Worm (Caenorhabditis elegans) whole organism, L3 larva: ENCODE measurements around the gene eyg-1.

ENCODE experiments used
- R02D3.7 ChIP-seq: fragments of 150-350 bp; optimal IDR thresholded peaks from 2 replicates; lab custom pipeline; 2014; ENCODE audit warnings: missing biosample characterization, missing genetic modification characterization
- ZK546.5 ChIP-seq: sonication (generic microtip); optimal IDR thresholded peaks from 2 replicates; lab custom pipeline; 2017; ENCODE audit warnings: missing biosample characterization, missing genetic modification characterization
- aly-2 ChIP-seq: fragments of 150-350 bp; optimal IDR thresholded peaks from 2 replicates; lab custom pipeline; 2014; ENCODE audit warnings: missing biosample characterization, missing genetic modification characterization
- ama-1 ChIP-seq: fragments of 150-350 bp; optimal IDR thresholded peaks from 2 replicates; lab custom pipeline; 2018
- ceh-16 ChIP-seq: sonication (generic microtip); optimal IDR thresholded peaks from 2 replicates; lab custom pipeline; 2017; ENCODE audit warnings: missing biosample characterization, missing genetic modification characterization
- ceh-28 ChIP-seq: fragments of 150-350 bp; optimal IDR thresholded peaks from 2 replicates; lab custom pipeline; 2014; ENCODE audit warnings: missing biosample characterization, missing genetic modification reagents, missing genetic modification characterization
- ceh-82 ChIP-seq: fragments of 150-350 bp; optimal IDR thresholded peaks from 2 replicates; lab custom pipeline; 2014; ENCODE audit warnings: missing biosample characterization, missing genetic modification characterization
- ceh-9 ChIP-seq: sonication (generic microtip); optimal IDR thresholded peaks from 2 replicates; lab custom pipeline; 2018; ENCODE audit warnings: missing biosample characterization, missing genetic modification characterization
- daf-12 ChIP-seq: fragments of 150-350 bp; optimal IDR thresholded peaks from 2 replicates; lab custom pipeline; 2014; ENCODE audit warnings: missing biosample characterization, missing genetic modification reagents, missing genetic modification characterization
- egl-5 ChIP-seq: fragments of 150-350 bp; optimal IDR thresholded peaks from 2 replicates; lab custom pipeline; 2017; ENCODE audit warnings: missing biosample characterization, missing genetic modification reagents, missing genetic modification characterization, inconsistent platforms
- elt-1 ChIP-seq: fragments of 150-350 bp; optimal IDR thresholded peaks from 2 replicates; lab custom pipeline; 2014; ENCODE audit warnings: missing biosample characterization, missing genetic modification characterization
- elt-2 ChIP-seq: sonication (generic microtip); optimal IDR thresholded peaks from 2 replicates; lab custom pipeline; 2016; ENCODE audit warnings: missing genetic modification reagents, mild to moderate bottlenecking, missing genetic modification characterization, missing compliant biosample characterization
- elt-3 ChIP-seq, 3 experiments: fragments of 150-350 bp in 1 of 3; sonication (generic microtip) in 2 of 3; optimal IDR thresholded peaks; 2 replicates in 2 of 3; 4 replicates in 1 of 3; lab custom pipeline; 2014 to 2017; ENCODE audit warnings: missing biosample characterization in 3 of 3, missing genetic modification characterization in 3 of 3
- fkh-10 ChIP-seq: sonication (generic microtip); optimal IDR thresholded peaks from 2 replicates; lab custom pipeline; 2017; ENCODE audit warnings: missing biosample characterization, missing genetic modification reagents, missing genetic modification characterization
- fkh-2 ChIP-seq: fragments of 150-350 bp; optimal IDR thresholded peaks from 2 replicates; lab custom pipeline; 2014; ENCODE audit warnings: missing biosample characterization, missing genetic modification reagents, missing genetic modification characterization
- fos-1 ChIP-seq: fragments of 150-350 bp; optimal IDR thresholded peaks from 2 replicates; lab custom pipeline; 2014; ENCODE audit warnings: missing biosample characterization, missing genetic modification characterization
- jun-1 ChIP-seq: fragments of 150-350 bp; optimal IDR thresholded peaks from 2 replicates; lab custom pipeline; 2014; ENCODE audit warnings: missing biosample characterization, missing genetic modification reagents, missing genetic modification characterization
- lin-15B ChIP-seq: fragments of 150-350 bp; optimal IDR thresholded peaks from 2 replicates; lab custom pipeline; 2014; ENCODE audit warnings: missing biosample characterization, missing genetic modification characterization
- lin-39 ChIP-seq: fragments of 150-350 bp; optimal IDR thresholded peaks from 2 replicates; lab custom pipeline; 2018; ENCODE audit warnings: missing biosample characterization, missing genetic modification reagents, missing genetic modification characterization
- lsy-12 ChIP-seq: sonication (generic microtip); optimal IDR thresholded peaks from 2 replicates; lab custom pipeline; 2016; ENCODE audit warnings: mild to moderate bottlenecking, missing genetic modification characterization, missing compliant biosample characterization
- mdl-1 ChIP-seq: fragments of 150-350 bp; optimal IDR thresholded peaks from 2 replicates; lab custom pipeline; 2014; ENCODE audit warnings: missing biosample characterization, missing genetic modification characterization
- mml-1 ChIP-seq: fragments of 150-350 bp; sonication (generic microtip); optimal IDR thresholded peaks from 3 replicates; lab custom pipeline; 2014; ENCODE audit warnings: missing biosample characterization, missing genetic modification characterization
- nfya-1 ChIP-seq: sonication (generic microtip); optimal IDR thresholded peaks from 2 replicates; lab custom pipeline; 2017; ENCODE audit warnings: missing genetic modification characterization, mild to moderate bottlenecking, missing compliant biosample characterization, antibody characterized with exemption, moderate library complexity; ENCODE audit not compliant: insufficient read depth
- nhr-11 ChIP-seq: fragments of 150-350 bp; optimal IDR thresholded peaks from 2 replicates; lab custom pipeline; 2014; ENCODE audit warnings: missing biosample characterization, missing genetic modification characterization
- nhr-12 ChIP-seq: fragments of 150-350 bp; optimal IDR thresholded peaks from 2 replicates; lab custom pipeline; 2014; ENCODE audit warnings: missing biosample characterization, missing genetic modification characterization
- nhr-23 ChIP-seq: fragments of 150-350 bp; optimal IDR thresholded peaks from 2 replicates; lab custom pipeline; 2014; ENCODE audit warnings: missing biosample characterization, missing genetic modification reagents, missing genetic modification characterization
- nhr-237 ChIP-seq: fragments of 150-350 bp; optimal IDR thresholded peaks from 2 replicates; lab custom pipeline; 2014; ENCODE audit warnings: missing biosample characterization, missing genetic modification characterization
- nhr-25 ChIP-seq: sonication (generic microtip); optimal IDR thresholded peaks from 2 replicates; lab custom pipeline; 2017; ENCODE audit warnings: missing biosample characterization, missing genetic modification characterization
- nhr-28 ChIP-seq: fragments of 150-350 bp; optimal IDR thresholded peaks from 2 replicates; lab custom pipeline; 2014; ENCODE audit warnings: missing biosample characterization, missing genetic modification characterization
- nhr-43 ChIP-seq: sonication (generic microtip); optimal IDR thresholded peaks from 2 replicates; lab custom pipeline; 2016; ENCODE audit warnings: mild to moderate bottlenecking, missing genetic modification characterization, missing compliant biosample characterization; ENCODE audit not compliant: poor library complexity, severe bottlenecking
- nhr-67 ChIP-seq: fragments of 150-350 bp; optimal IDR thresholded peaks from 2 replicates; lab custom pipeline; 2014; ENCODE audit warnings: missing biosample characterization, missing genetic modification characterization
- nhr-77 ChIP-seq: fragments of 150-350 bp; optimal IDR thresholded peaks from 2 replicates; lab custom pipeline; 2014; ENCODE audit warnings: missing biosample characterization, missing genetic modification characterization
- pha-4 ChIP-seq: fragments of 150-350 bp; optimal IDR thresholded peaks from 2 replicates; lab custom pipeline; 2014; ENCODE audit warnings: missing biosample characterization, missing genetic modification reagents, missing genetic modification characterization
- pqm-1 ChIP-seq: fragments of 150-350 bp; optimal IDR thresholded peaks from 2 replicates; lab custom pipeline; 2017; ENCODE audit warnings: missing biosample characterization, missing genetic modification characterization, inconsistent platforms
- sea-2 ChIP-seq: fragments of 150-350 bp; sonication (generic microtip); optimal IDR thresholded peaks from 4 replicates; lab custom pipeline; 2014; ENCODE audit warnings: missing biosample characterization, missing genetic modification reagents, missing genetic modification characterization
- snpc-4 ChIP-seq: fragments of 150-350 bp; optimal IDR thresholded peaks from 2 replicates; lab custom pipeline; 2014; ENCODE audit warnings: missing biosample characterization, missing genetic modification characterization
- tbx-2 ChIP-seq: sonication (generic microtip); optimal IDR thresholded peaks from 2 replicates; lab custom pipeline; 2016; ENCODE audit warnings: mild to moderate bottlenecking, missing genetic modification characterization, missing compliant biosample characterization
- unc-39 ChIP-seq: sonication (generic microtip); optimal IDR thresholded peaks from 4 replicates; lab custom pipeline; 2017; ENCODE audit warnings: missing biosample characterization, missing genetic modification characterization
- unc-62 ChIP-seq: fragments of 150-350 bp; sonication (generic microtip); optimal IDR thresholded peaks from 4 replicates; lab custom pipeline; 2014; ENCODE audit warnings: missing biosample characterization, missing genetic modification reagents, missing genetic modification characterization
- zag-1 ChIP-seq: fragments of 150-350 bp; optimal IDR thresholded peaks from 2 replicates; lab custom pipeline; 2014; ENCODE audit warnings: missing biosample characterization, missing genetic modification characterization
- ztf-4 ChIP-seq: fragments of 150-350 bp; optimal IDR thresholded peaks from 2 replicates; lab custom pipeline; 2014; ENCODE audit warnings: missing biosample characterization, missing genetic modification characterization

Gene eyg-1

ce11 chrII:9791185-9791584 lies 36.6 kb downstream of the eyg-1 start:
- TF ChIP-seq mdl-1 (tag; lab: Kevin White, UChicago) (no peak), nhr-11 (tag; lab: Kevin White, UChicago) (no peak), snpc-4 (tag; lab: Kevin White, UChicago) (no peak), unc-62 (no peak), nhr-12 (tag; lab: Kevin White, UChicago) (no peak), nhr-67 (tag; lab: Kevin White, UChicago) (no peak), ceh-16 (tag; lab: Kevin White, UChicago) (no peak), ztf-4 (tag; lab: Kevin White, UChicago) (no peak), R02D3.7 (tag; lab: Kevin White, UChicago) (no peak), ceh-82 (no peak), nhr-28 (no peak), nhr-23 (tag; lab: Kevin White, UChicago) (peak; percentile 39), elt-3 (tag; optimal IDR thresholded peaks at IDR 0.05; lab: Kevin White, UChicago) (no peak), lsy-12 (tag; lab: Kevin White, UChicago) (no peak), elt-1 (tag; lab: Kevin White, UChicago) (no peak), unc-39 (tag; lab: Kevin White, UChicago) (no peak), mml-1 (tag; lab: Kevin White, UChicago) (no peak), ama-1 (lab: Kevin White, UChicago) (no peak), jun-1 (tag; lab: Kevin White, UChicago) (peak; percentile 84), lin-15B (no peak), zag-1 (tag; lab: Kevin White, UChicago) (no peak), sea-2 (no peak), nhr-77 (no peak), fkh-10 (GFP tag; lab: Kevin White, UChicago) (no peak), fos-1 (tag; lab: Kevin White, UChicago) (no peak), ceh-9 (tag; lab: Kevin White, UChicago) (no peak), tbx-2 (tag; lab: Kevin White, UChicago) (no peak), lin-39 (tag; lab: Kevin White, UChicago) (no peak), pha-4 (peak; percentile 28), nhr-43 (tag; lab: Kevin White, UChicago) (peak; percentile 35), nhr-237 (tag; lab: Kevin White, UChicago) (no peak), daf-12 (tag; lab: Kevin White, UChicago) (no peak), egl-5 (tag; lab: Kevin White, UChicago) (no peak), aly-2 (tag; lab: Kevin White, UChicago) (no peak), pqm-1 (tag; lab: Kevin White, UChicago) (peak; percentile 98), fkh-2 (no peak), ZK546.5 (tag; lab: Kevin White, UChicago) (no peak), elt-2 (tag; lab: Kevin White, UChicago) (peak; percentile 97)

- TF ChIP-seq elt-2 (tag; lab: Kevin White, UChicago) (peak; percentile 87), aly-2 (tag; lab: Kevin White, UChicago) (no peak), elt-1 (tag; lab: Kevin White, UChicago) (peak; percentile 85), pqm-1 (tag; lab: Kevin White, UChicago) (peak; percentile 71), nhr-77 (peak; percentile 6), zag-1 (tag; lab: Kevin White, UChicago) (no peak), ceh-28 (tag; lab: Kevin White, UChicago) (peak; percentile 5), R02D3.7 (tag; lab: Kevin White, UChicago) (no peak), lin-15B (peak; percentile 11), jun-1 (tag; lab: Kevin White, UChicago) (peak; percentile 26), nhr-11 (tag; lab: Kevin White, UChicago) (peak; percentile 52), snpc-4 (tag; lab: Kevin White, UChicago) (peak; percentile 96), sea-2 (no peak), nhr-23 (tag; lab: Kevin White, UChicago) (peak; percentile 55), nfya-1 (tag; lab: Kevin White, UChicago) (peak; percentile 31), nhr-25 (tag; lab: Kevin White, UChicago) (peak; percentile 92), lsy-12 (tag; lab: Kevin White, UChicago) (peak; percentile 38), pha-4 (peak; percentile 73), nhr-43 (tag; lab: Kevin White, UChicago) (peak; percentile 32), mml-1 (tag; lab: Kevin White, UChicago) (no peak)
- TF ChIP-seq, all 47 proteins: peak for 15
Measured at ce11 chrII:9787395-9788152, 40.2 kb downstream of the eyg-1 start, which contains the start of gene cyp-13A2. Gene cyp-13A2, minus strand, starts transcription at chrII:9787629.
